Fruit fly (Drosophila melanogaster) whole organism, embryonic: ENCODE results near the gene CG31548.

Experiments
- ATbp ChIP-seq: fragments of 200-800 bp; sonication (Bioruptor generic); optimal IDR thresholded peaks from 2 replicates; lab custom pipeline; 2017; ENCODE audit warnings: missing biosample characterization, mild to moderate bottlenecking, missing genetic modification characterization, missing genetic modification reagents
- CG10321 ChIP-seq: fragments of 200-800 bp; sonication (Bioruptor generic); IDR thresholded peaks from 2 replicates; pipeline ENCODE4 v1.3.6; 2022; ENCODE audit warnings: missing biosample characterization, missing genetic modification characterization
- CG10959 ChIP-seq: fragments of 200-800 bp; sonication (Bioruptor generic); IDR thresholded peaks from 2 replicates; pipeline ENCODE4 v1.3.6; 2022; ENCODE audit warnings: missing biosample characterization, missing genetic modification characterization
- CG12104 ChIP-seq: fragments of 200-800 bp; sonication (Bioruptor generic); optimal IDR thresholded peaks from 3 replicates; lab custom pipeline; 2016; ENCODE audit warnings: missing biosample characterization, missing genetic modification characterization
- CG12744 ChIP-seq: fragments of 200-800 bp; sonication (Bioruptor generic); optimal IDR thresholded peaks from 2 replicates; lab custom pipeline; 2016; ENCODE audit warnings: missing biosample characterization, missing genetic modification characterization
- CG14050 ChIP-seq: fragments of 200-800 bp; sonication (Bioruptor generic); IDR thresholded peaks from 3 replicates; pipeline ENCODE4 v1.3.6; 2022; ENCODE audit warnings: missing biosample characterization, missing genetic modification characterization
- CG14441 ChIP-seq: fragments of 200-800 bp; sonication (Bioruptor generic); IDR thresholded peaks from 2 replicates; pipeline ENCODE4 v1.3.6; 2022; ENCODE audit warnings: missing biosample characterization, missing genetic modification characterization
- CG14710 ChIP-seq: fragments of 200-800 bp; sonication (Bioruptor generic); optimal IDR thresholded peaks from 3 replicates; lab custom pipeline; 2019; ENCODE audit warnings: missing biosample characterization, mild to moderate bottlenecking, missing genetic modification characterization, moderate library complexity
- CG15269 ChIP-seq: fragments of 200-800 bp; sonication (Bioruptor generic); optimal IDR thresholded peaks from 2 replicates; lab custom pipeline; 2018; ENCODE audit warnings: missing biosample characterization, mild to moderate bottlenecking, missing genetic modification characterization, moderate library complexity
- CG15696 ChIP-seq: fragments of 200-800 bp; sonication (Bioruptor generic); optimal IDR thresholded peaks from 2 replicates; lab custom pipeline; 2019; ENCODE audit warnings: missing biosample characterization, mild to moderate bottlenecking, missing genetic modification characterization, moderate library complexity
- CG1832 ChIP-seq: fragments of 200-800 bp; sonication (Bioruptor generic); optimal IDR thresholded peaks from 2 replicates; lab custom pipeline; 2017; ENCODE audit warnings: missing biosample characterization, mild to moderate bottlenecking, missing genetic modification characterization, inconsistent platforms
- CG18619 ChIP-seq: fragments of 200-800 bp; sonication (Bioruptor generic); optimal IDR thresholded peaks from 3 replicates; lab custom pipeline; 2017; ENCODE audit warnings: missing biosample characterization, mild to moderate bottlenecking, missing genetic modification characterization
- CG2889 ChIP-seq: fragments of 200-800 bp; sonication (Bioruptor generic); IDR thresholded peaks from 3 replicates; pipeline ENCODE4 v1.3.6; 2022; ENCODE audit warnings: missing biosample characterization, missing genetic modification characterization
- CG3995 ChIP-seq: fragments of 200-800 bp; sonication (Bioruptor generic); optimal IDR thresholded peaks from 3 replicates; lab custom pipeline; 2016; ENCODE audit warnings: missing biosample characterization, missing genetic modification characterization
- CG4617 ChIP-seq: fragments of 200-800 bp; sonication (Bioruptor generic); optimal IDR thresholded peaks from 3 replicates; lab custom pipeline; 2016; ENCODE audit warnings: missing biosample characterization, missing genetic modification characterization, borderline replicate concordance
- CG5180 ChIP-seq: fragments of 200-800 bp; sonication (Bioruptor generic); optimal IDR thresholded peaks from 3 replicates; lab custom pipeline; 2017; ENCODE audit warnings: missing biosample characterization, missing genetic modification characterization, mild to moderate bottlenecking, moderate library complexity, missing genetic modification reagents
- CG6854 ChIP-seq: fragments of 200-800 bp; sonication (Bioruptor generic); optimal IDR thresholded peaks from 3 replicates; lab custom pipeline; 2017; ENCODE audit warnings: missing biosample characterization, mild to moderate bottlenecking, missing genetic modification characterization
- CG8388 ChIP-seq: fragments of 200-800 bp; sonication (Bioruptor generic); optimal IDR thresholded peaks from 2 replicates; lab custom pipeline; 2019; ENCODE audit warnings: missing biosample characterization, mild to moderate bottlenecking, missing genetic modification characterization, moderate library complexity
- Dfd ChIP-seq, 2 experiments: fragments of >200 bp; optimal IDR thresholded peaks; 2 replicates each; lab custom pipeline; 2017; ENCODE audit warnings: missing biosample characterization in 2 of 2, missing genetic modification characterization in 2 of 2
- Dref ChIP-seq: fragments of 200-800 bp; sonication (Bioruptor generic); IDR thresholded peaks from 2 replicates; pipeline ENCODE4 v1.3.6; 2022; ENCODE audit warnings: missing biosample characterization, missing genetic modification characterization
- Drgx ChIP-seq: fragments of 200-800 bp; sonication (Bioruptor generic); IDR thresholded peaks from 2 replicates; pipeline ENCODE4 v1.3.6; 2022; ENCODE audit warnings: missing biosample characterization, missing genetic modification characterization
- Ets65A ChIP-seq: fragments of 200-800 bp; sonication (Bioruptor generic); peaks from one replicate; lab custom pipeline; 2016; ENCODE audit warnings: missing biosample characterization, missing genetic modification characterization
- GATAe ChIP-seq: fragments of 200-800 bp; sonication (Bioruptor generic); conservative IDR thresholded peaks from 2 replicates; pipeline ENCODE4 v1.3.6; 2022; ENCODE audit warnings: missing biosample characterization, missing genetic modification characterization
- Jarid2 ChIP-seq: fragments of 200-800 bp; sonication (Bioruptor generic); optimal IDR thresholded peaks from 3 replicates; lab custom pipeline; 2017; ENCODE audit warnings: mild to moderate bottlenecking, missing biosample characterization, missing genetic modification reagents, missing genetic modification characterization
- Mrtf ChIP-seq: fragments of 200-800 bp; sonication (Bioruptor generic); IDR thresholded peaks from 3 replicates; pipeline ENCODE4 v1.3.6; 2022; ENCODE audit warnings: missing biosample characterization, missing genetic modification characterization
- Ravus ChIP-seq: fragments of 200-800 bp; sonication (Bioruptor generic); IDR thresholded peaks from 2 replicates; pipeline ENCODE4 v1.3.6; 2022; ENCODE audit warnings: missing biosample characterization, missing genetic modification characterization
- Sox102F ChIP-seq: fragments of 200-800 bp; sonication (Bioruptor generic); optimal IDR thresholded peaks from 2 replicates; lab custom pipeline; 2018; ENCODE audit warnings: missing biosample characterization, mild to moderate bottlenecking, missing genetic modification characterization, moderate library complexity
- Spps ChIP-seq: fragments of 200-800 bp; sonication (Bioruptor generic); optimal IDR thresholded peaks from 2 replicates; lab custom pipeline; 2018; ENCODE audit warnings: missing biosample characterization, mild to moderate bottlenecking, missing genetic modification characterization
- Tbp ChIP-seq: fragments of >200 bp; optimal IDR thresholded peaks from 2 replicates; lab custom pipeline; 2018; ENCODE audit warnings: missing biosample characterization, missing genetic modification characterization
- Vsx1 ChIP-seq: fragments of 200-800 bp; sonication (Bioruptor generic); optimal IDR thresholded peaks from 2 replicates; lab custom pipeline; 2017; ENCODE audit warnings: missing biosample characterization, mild to moderate bottlenecking, missing genetic modification characterization, missing genetic modification reagents
- ac ChIP-seq: fragments of 200-800 bp; sonication (Bioruptor generic); optimal IDR thresholded peaks from 3 replicates; lab custom pipeline; 2017; ENCODE audit warnings: missing biosample characterization, mild to moderate bottlenecking, missing genetic modification characterization
- bbx ChIP-seq: fragments of 200-800 bp; sonication (Bioruptor generic); IDR thresholded peaks from 2 replicates; pipeline ENCODE4 v1.3.6; 2022; ENCODE audit warnings: missing biosample characterization, missing genetic modification characterization; ENCODE audit not compliant: partially characterized antibody
- bowl ChIP-seq: fragments of 200-800 bp; sonication (Bioruptor generic); IDR thresholded peaks from 2 replicates; pipeline ENCODE4 v1.3.6; 2022; ENCODE audit warnings: missing biosample characterization, missing genetic modification characterization
- cad ChIP-seq: fragments of >200 bp; optimal IDR thresholded peaks from 2 replicates; lab custom pipeline; 2017; ENCODE audit warnings: missing biosample characterization, missing genetic modification characterization
- cato ChIP-seq: fragments of 200-800 bp; sonication (Bioruptor generic); optimal IDR thresholded peaks from 2 replicates; lab custom pipeline; 2016; ENCODE audit warnings: missing biosample characterization, missing genetic modification characterization, borderline replicate concordance
- dmrt11E ChIP-seq: fragments of 200-800 bp; sonication (Bioruptor generic); optimal IDR thresholded peaks from 3 replicates; lab custom pipeline; 2018; ENCODE audit warnings: missing biosample characterization, mild to moderate bottlenecking, missing genetic modification characterization, moderate library complexity
- dmrt99B ChIP-seq: fragments of 200-800 bp; sonication (Bioruptor generic); optimal IDR thresholded peaks from 2 replicates; lab custom pipeline; 2018; ENCODE audit warnings: missing biosample characterization, mild to moderate bottlenecking, missing genetic modification characterization, moderate library complexity
- dysf ChIP-seq: fragments of 200-800 bp; sonication (Bioruptor generic); IDR thresholded peaks from 3 replicates; pipeline ENCODE4 v1.3.6; 2022; ENCODE audit warnings: missing biosample characterization, missing genetic modification characterization
- eyg ChIP-seq: fragments of 200-800 bp; sonication (Bioruptor generic); optimal IDR thresholded peaks from 3 replicates; lab custom pipeline; 2016; ENCODE audit warnings: missing biosample characterization, missing genetic modification characterization
- fd64A ChIP-seq: fragments of 200-800 bp; sonication (Bioruptor generic); optimal IDR thresholded peaks from 3 replicates; lab custom pipeline; 2018; ENCODE audit warnings: missing biosample characterization, mild to moderate bottlenecking, missing genetic modification characterization
- ftz-f1 ChIP-seq: fragments of 200-800 bp; sonication (Bioruptor generic); optimal IDR thresholded peaks from 2 replicates; lab custom pipeline; 2016; ENCODE audit warnings: missing biosample characterization, missing genetic modification characterization
- hb ChIP-seq: fragments of 200-800 bp; sonication (Bioruptor generic); IDR thresholded peaks from 3 replicates; pipeline ENCODE4 v1.3.6; 2022; ENCODE audit warnings: missing biosample characterization, missing genetic modification characterization; ENCODE audit not compliant: partially characterized antibody
- hkb ChIP-seq, 2 experiments: fragments of 200-800 bp in 1 of 2; fragments of >200 bp in 1 of 2; sonication (Bioruptor generic) in 1 of 2; IDR thresholded peaks in 1 of 2; optimal IDR thresholded peaks in 1 of 2; 2 replicates each; pipeline versions ENCODE4 v1.3.6 to Lab custom; 2017 to 2022; ENCODE audit warnings: missing biosample characterization in 1 of 2, missing genetic modification characterization in 1 of 2
- insv ChIP-seq, 2 experiments: fragments of 200-800 bp; sonication (Bioruptor generic); optimal IDR thresholded peaks; 3 replicates each; lab custom pipeline; 2016 to 2018; ENCODE audit warnings: missing biosample characterization in 2 of 2, missing genetic modification characterization in 2 of 2
- lab ChIP-seq: fragments of 200-800 bp; sonication (Bioruptor generic); optimal IDR thresholded peaks from 3 replicates; lab custom pipeline; 2017; ENCODE audit warnings: missing biosample characterization, missing genetic modification characterization, mild to moderate bottlenecking, moderate library complexity, missing genetic modification reagents
- pb ChIP-seq: fragments of 200-800 bp; sonication (Bioruptor generic); optimal IDR thresholded peaks from 3 replicates; lab custom pipeline; 2016; ENCODE audit warnings: missing biosample characterization, missing genetic modification characterization
- phol ChIP-seq: fragments of 200-800 bp; sonication (Bioruptor generic); optimal IDR thresholded peaks from 3 replicates; lab custom pipeline; 2018; ENCODE audit warnings: missing biosample characterization, mild to moderate bottlenecking, missing genetic modification characterization, moderate library complexity
- scrt ChIP-seq: fragments of 200-800 bp; sonication (Bioruptor generic); optimal IDR thresholded peaks from 2 replicates; lab custom pipeline; 2018; ENCODE audit warnings: missing biosample characterization, mild to moderate bottlenecking, missing genetic modification characterization, moderate library complexity
- slou ChIP-seq: fragments of 200-800 bp; sonication (Bioruptor generic); optimal IDR thresholded peaks from 3 replicates; lab custom pipeline; 2016; ENCODE audit warnings: missing biosample characterization, missing genetic modification characterization
- sna ChIP-seq: fragments of 200-800 bp; sonication (Bioruptor generic); IDR thresholded peaks from 2 replicates; pipeline ENCODE4 v1.3.6; 2022; ENCODE audit warnings: missing biosample characterization, missing genetic modification characterization; ENCODE audit not compliant: partially characterized antibody
- tin ChIP-seq: fragments of 200-800 bp; sonication (Bioruptor generic); optimal IDR thresholded peaks from 3 replicates; lab custom pipeline; 2016; ENCODE audit warnings: missing biosample characterization, missing genetic modification characterization

Gene CG31548

DNA sequence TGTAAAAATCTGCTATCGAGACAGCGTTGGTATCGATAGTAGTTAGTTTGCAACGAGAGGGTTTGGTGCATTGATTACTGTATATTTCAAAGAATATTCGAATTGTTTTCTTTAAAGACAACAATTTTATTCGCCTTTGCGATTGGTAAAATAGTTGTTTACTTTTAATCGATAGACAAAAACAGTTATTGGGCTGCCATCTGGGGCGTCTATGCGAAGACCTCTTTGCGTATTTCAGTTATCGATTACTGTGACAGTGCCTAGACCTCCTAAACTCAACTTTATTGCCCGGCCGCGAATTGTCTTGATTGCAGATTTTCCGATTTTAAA lies 23.6 kb downstream of the CG31548 start, which contains the start of gene Atu (continued):
- TF ChIP-seq Mrtf (GFP tag; lab: Robert Waterston, UW), result no peak
- no peak for TF ChIP-seq eyg
- TF ChIP-seq dmrt99B (tag; lab: Kevin White, UChicago), result no peak
- TF ChIP-seq CG14050, result no peak
- TF ChIP-seq tin (GFP tag; lab: Kevin White, UChicago), result peak; percentile 28
- peak; percentile 12 for TF ChIP-seq cato (GFP tag; lab: Kevin White, UChicago)
- no peak for TF ChIP-seq CG14441 (GFP tag; lab: Robert Waterston, UW)
- TF ChIP-seq CG12744 (GFP tag; lab: Kevin White, UChicago), result no peak
- TF ChIP-seq Tbp (GFP tag; lab: Kevin White, UChicago), result peak; percentile 26
- TF ChIP-seq insv (GFP tag; optimal IDR thresholded peaks at IDR 0.05; lab: Kevin White, UChicago), result no peak
- no peak for TF ChIP-seq scrt (GFP tag; lab: Kevin White, UChicago)
- TF ChIP-seq CG1832 (GFP tag; lab: Kevin White, UChicago), result no peak
- TF ChIP-seq pb (GFP tag; lab: Kevin White, UChicago), result no peak
- TF ChIP-seq CG10321 (GFP tag; lab: Robert Waterston, UW), result no peak
- no peak for TF ChIP-seq Vsx1 (GFP tag; lab: Kevin White, UChicago)
- no peak for TF ChIP-seq Drgx (GFP tag; lab: Robert Waterston, UW)
- no peak for TF ChIP-seq GATAe (GFP tag; lab: Robert Waterston, UW)
- TF ChIP-seq CG6854, result no peak
- TF ChIP-seq Spps, result no peak
- TF ChIP-seq CG3995 (GFP tag; lab: Kevin White, UChicago), result peak; percentile 80
- no peak for TF ChIP-seq CG8388 (GFP tag; lab: Kevin White, UChicago)
- TF ChIP-seq dmrt11E (tag; lab: Kevin White, UChicago), result peak; percentile 15
- peak; percentile 70 for TF ChIP-seq CG14710
- no peak for TF ChIP-seq CG18619 (GFP tag; lab: Kevin White, UChicago)
- TF ChIP-seq Ets65A (GFP tag; lab: Kevin White, UChicago), result no peak
- TF ChIP-seq CG5180, result no peak
- TF ChIP-seq sna (GFP tag; lab: Robert Waterston, UW), result peak; percentile 93
- no peak for TF ChIP-seq Sox102F (GFP tag; lab: Kevin White, UChicago)
- TF ChIP-seq bowl (GFP tag; lab: Robert Waterston, UW), result no peak
- TF ChIP-seq Jarid2, result no peak
- peak; percentile 73 for TF ChIP-seq hkb (optimal IDR thresholded peaks at IDR 0.05; lab: Kevin White, UChicago)
- no peak for TF ChIP-seq hkb (GFP tag; IDR thresholded peaks at IDR 0.05; lab: Robert Waterston, UW)
- no peak for TF ChIP-seq ac (GFP tag; lab: Kevin White, UChicago)
- no peak for TF ChIP-seq slou (GFP tag; lab: Kevin White, UChicago)
- TF ChIP-seq CG4617 (GFP tag; lab: Kevin White, UChicago), result no peak
- TF ChIP-seq phol, result peak; percentile 66
- no peak for TF ChIP-seq CG15269 (tag; lab: Kevin White, UChicago)
- TF ChIP-seq ATbp (GFP tag; lab: Kevin White, UChicago), result no peak
- TF ChIP-seq fd64A (GFP tag; lab: Kevin White, UChicago), result no peak
- no peak for TF ChIP-seq ftz-f1
- no peak for TF ChIP-seq lab (GFP tag; lab: Kevin White, UChicago)
- peak; percentile 12 for TF ChIP-seq CG15696 (tag; lab: Kevin White, UChicago)
- no peak for TF ChIP-seq cad (GFP tag; lab: Kevin White, UChicago)
- peak; percentile 86 for TF ChIP-seq Dref (GFP tag; lab: Robert Waterston, UW)
- no peak for TF ChIP-seq dysf (GFP tag; lab: Robert Waterston, UW)
- no peak for TF ChIP-seq CG12104 (GFP tag; lab: Kevin White, UChicago)
- no peak for TF ChIP-seq Dfd (GFP tag; optimal IDR thresholded peaks at IDR 0.05; lab: Kevin White, UChicago)
- no peak for TF ChIP-seq CG10959 (GFP tag; lab: Robert Waterston, UW)
- no peak for TF ChIP-seq Ravus (GFP tag; lab: Robert Waterston, UW)
- no peak for TF ChIP-seq CG2889 (GFP tag; lab: Robert Waterston, UW)
- TF ChIP-seq bbx (GFP tag; lab: Robert Waterston, UW), result peak; percentile 83
- TF ChIP-seq hb (GFP tag; lab: Robert Waterston, UW), result peak; percentile 94
